Fruit fly (Drosophila melanogaster): ENCODE measurements around the gene CG10565.

Gene CG10565

dm6 chr3L:21172527-21173253, 36.5 kb upstream of the CG10565 start, which contains the start of the genes chb and AsnS (continued):
- TF ChIP-seq CG7357 (GFP tag; IDR thresholded peaks at IDR 0.05) = peak; percentile 76
- TF ChIP-seq Mrtf (GFP tag; IDR thresholded peaks at IDR 0.05) = peak; percentile 87; the same call in 2 of the 3 replicates
- peak in 1 of 2 experiments; percentile 68 for TF ChIP-seq Dfd (GFP tag; optimal IDR thresholded peaks at IDR 0.05)
- peak; percentile 93 for TF ChIP-seq wdn (GFP tag; IDR thresholded peaks at IDR 0.05)
- no peak for TF ChIP-seq knrl (GFP tag; IDR thresholded peaks at IDR 0.05; ENCODE audit: partially characterized antibody)
- TF ChIP-seq klu (GFP tag; IDR thresholded peaks at IDR 0.05) = peak; percentile 86
- peak; percentile 91 for TF ChIP-seq H15 (GFP tag; IDR thresholded peaks at IDR 0.05)
- peak; percentile 94 for TF ChIP-seq nmo (GFP tag; optimal IDR thresholded peaks at IDR 0.05)
- peak; percentile 58; the same call in 1 of the 2 replicates for TF ChIP-seq toy (GFP tag; IDR thresholded peaks at IDR 0.05)
- TF ChIP-seq CG6689 (GFP tag; IDR thresholded peaks at IDR 0.05) = peak; percentile 92
- TF ChIP-seq fu2 (GFP tag; optimal IDR thresholded peaks at IDR 0.05) = peak; percentile 78
- peak; percentile 26; the same call in 1 of the 2 replicates for TF ChIP-seq Poxn (GFP tag; IDR thresholded peaks at IDR 0.05)
- TF ChIP-seq sr (GFP tag; IDR thresholded peaks at IDR 0.05) = peak; percentile 33; the same call in 1 of the 3 replicates
- TF ChIP-seq bab2 (GFP tag; optimal IDR thresholded peaks at IDR 0.05) = peak; percentile 66
- peak; percentile 90 for TF ChIP-seq CG3847 (GFP tag; IDR thresholded peaks at IDR 0.05)
- TF ChIP-seq CG5953 (GFP tag; IDR thresholded peaks at IDR 0.05) = peak; percentile 79
- no peak for TF ChIP-seq CG33557 (GFP tag; optimal IDR thresholded peaks at IDR 0.05)
- no peak for TF ChIP-seq CG13287 (GFP tag; IDR thresholded peaks at IDR 0.05; ENCODE audit: partially characterized antibody)
- peak; percentile 60 for TF ChIP-seq Fer2 (tag; optimal IDR thresholded peaks at IDR 0.05)
- TF ChIP-seq YL-1 (GFP tag; optimal IDR thresholded peaks at IDR 0.05) = no peak
- TF ChIP-seq E2f2 (GFP tag; IDR thresholded peaks at IDR 0.05) = peak; percentile 72
- TF ChIP-seq CG18599 (GFP tag; optimal IDR thresholded peaks at IDR 0.05) = peak; percentile 87
- TF ChIP-seq CG18011 (GFP tag; optimal IDR thresholded peaks at IDR 0.05) = peak; percentile 69
- peak; percentile 83 for TF ChIP-seq caup (GFP tag; optimal IDR thresholded peaks at IDR 0.05; ENCODE audit: severe bottlenecking)
- no peak for TF ChIP-seq kah (GFP tag; optimal IDR thresholded peaks at IDR 0.05)
- TF ChIP-seq slou (GFP tag; optimal IDR thresholded peaks at IDR 0.05) = peak; percentile 80
- no peak for TF ChIP-seq CG3163 (GFP tag; optimal IDR thresholded peaks at IDR 0.05)
- TF ChIP-seq repo (GFP tag; optimal IDR thresholded peaks at IDR 0.05) = peak; percentile 59
- TF ChIP-seq grau (tag; optimal IDR thresholded peaks at IDR 0.05) = peak; percentile 94
- peak; percentile 85 for TF ChIP-seq H2.0 (GFP tag; IDR thresholded peaks at IDR 0.05)
- peak; percentile 78 for TF ChIP-seq cato (GFP tag; optimal IDR thresholded peaks at IDR 0.05; ENCODE audit: borderline replicate concordance)
- no peak for TF ChIP-seq fd102C (GFP tag; optimal IDR thresholded peaks at IDR 0.05)
- TF ChIP-seq ap (GFP tag; IDR thresholded peaks at IDR 0.05) = peak; percentile 85
- TF ChIP-seq gce (GFP tag; IDR thresholded peaks at IDR 0.05) = peak; percentile 87
- TF ChIP-seq bcd (GFP tag; optimal IDR thresholded peaks at IDR 0.05) = peak; percentile 89
- peak; percentile 84 for TF ChIP-seq zen (tag; optimal IDR thresholded peaks at IDR 0.05)
- TF ChIP-seq CG11723 (GFP tag; optimal IDR thresholded peaks at IDR 0.05) = peak; percentile 55
- peak; percentile 90 for TF ChIP-seq NfI (GFP tag; optimal IDR thresholded peaks at IDR 0.05)
- TF ChIP-seq insv (GFP tag; optimal IDR thresholded peaks at IDR 0.05) = no peak
- peak; percentile 91 for TF ChIP-seq ase (GFP tag; IDR thresholded peaks at IDR 0.05)
- peak; percentile 89 for TF ChIP-seq chinmo (GFP tag; IDR thresholded peaks at IDR 0.05; ENCODE audit: partially characterized antibody)
- peak; percentile 72 for TF ChIP-seq CG6813 (GFP tag; optimal IDR thresholded peaks at IDR 0.05)
- TF ChIP-seq Dip3 (GFP tag; optimal IDR thresholded peaks at IDR 0.05) = peak; percentile 69
- peak; percentile 71 for TF ChIP-seq ewg (GFP tag; optimal IDR thresholded peaks at IDR 0.05)
- peak; percentile 6 for TF ChIP-seq nom (GFP tag; optimal IDR thresholded peaks at IDR 0.05)
- TF ChIP-seq GATAe (GFP tag; conservative IDR thresholded peaks at IDR 0.05) = peak; percentile 88
- TF ChIP-seq grn (GFP tag; optimal IDR thresholded peaks at IDR 0.05) = peak; percentile 6
- no peak for TF ChIP-seq cg (GFP tag; optimal IDR thresholded peaks at IDR 0.05)
- TF ChIP-seq Oaz (GFP tag; IDR thresholded peaks at IDR 0.05) = peak; percentile 88

Measured in whole organism, embryonic.